Worm (Caenorhabditis elegans) whole organism, L1 larva: ENCODE results near the gene unc-45.

Source experiments
- C04F5.9 ChIP-seq: sonication (generic microtip); optimal IDR thresholded peaks from 2 replicates; lab custom pipeline; 2016; ENCODE audit warnings: missing genetic modification characterization, missing compliant biosample characterization
- ceh-8 ChIP-seq: fragments of 200-800 bp; sonication (Bioruptor generic); optimal IDR thresholded peaks from 2 replicates; lab custom pipeline; 2018; ENCODE audit warnings: mild to moderate bottlenecking, missing genetic modification characterization, moderate library complexity, missing compliant biosample characterization
- fos-1 ChIP-seq: fragments of 150-350 bp; optimal IDR thresholded peaks from 2 replicates; lab custom pipeline; 2014; ENCODE audit warnings: missing biosample characterization, missing genetic modification characterization
- lsy-2 ChIP-seq, 2 experiments: fragments of 150-350 bp; optimal IDR thresholded peaks; 2 replicates each; lab custom pipeline; 2014; ENCODE audit warnings: missing biosample characterization in 2 of 2, missing genetic modification characterization in 2 of 2
- nhr-237 ChIP-seq: fragments of 150-350 bp; optimal IDR thresholded peaks from 2 replicates; lab custom pipeline; 2014; ENCODE audit warnings: missing biosample characterization, missing genetic modification characterization
- nhr-28 ChIP-seq: fragments of 150-350 bp; optimal IDR thresholded peaks from 2 replicates; lab custom pipeline; 2014; ENCODE audit warnings: missing biosample characterization, missing genetic modification characterization
- nhr-90 ChIP-seq: sonication (generic microtip); optimal IDR thresholded peaks from 2 replicates; lab custom pipeline; 2016; ENCODE audit warnings: mild to moderate bottlenecking, missing genetic modification characterization, missing compliant biosample characterization; ENCODE audit not compliant: poor library complexity
- unc-30 ChIP-seq: sonication (generic microtip); optimal IDR thresholded peaks from 2 replicates; lab custom pipeline; 2017; ENCODE audit warnings: missing biosample characterization, missing genetic modification characterization

DNA sequence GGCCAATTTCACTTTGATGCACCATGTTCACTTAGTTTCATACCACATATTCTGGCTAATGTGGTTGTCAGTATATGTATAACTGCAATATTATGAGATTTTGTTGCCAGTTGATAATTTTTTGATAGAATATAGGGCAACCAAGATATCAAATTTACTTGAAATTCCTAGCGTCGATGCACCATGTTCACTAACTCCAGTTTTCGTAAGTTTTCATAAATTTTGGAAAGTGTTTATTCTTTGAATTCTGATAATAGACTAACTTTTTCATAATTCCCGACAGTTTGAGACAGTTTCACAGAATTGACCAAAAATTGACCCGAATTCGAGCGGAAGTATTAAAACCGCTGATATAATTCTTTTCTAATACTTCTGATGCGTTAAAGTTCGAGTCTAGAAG lies 45.7 kb downstream of the unc-45 start:
- TF ChIP-seq nhr-90 (no peak), nhr-28 (tag; lab: Kevin White, UChicago) (no peak), C04F5.9 (no peak), ceh-8 (GFP tag; lab: Kevin White, UChicago) (no peak), lsy-2 (tag; optimal IDR thresholded peaks at IDR 0.05; lab: Kevin White, UChicago) (no peak), fos-1 (tag; lab: Kevin White, UChicago) (no peak), unc-30 (no peak), nhr-237 (tag; lab: Kevin White, UChicago) (no peak)
